Worm (Caenorhabditis elegans) whole organism, young adult: ENCODE results near the gene F23F1.5.
A peak's percentile ranks its signal among the peaks of the same experiment; 100 is the strongest.

Source experiments
- B0035.1 ChIP-seq: sonication (generic microtip); optimal IDR thresholded peaks from 2 replicates; lab custom pipeline; 2016; ENCODE audit warnings: missing genetic modification characterization, mild to moderate bottlenecking, missing compliant biosample characterization, missing genotype, missing genetic modification reagents
- B0336.3 ChIP-seq: fragments of 200-800 bp; sonication (Bioruptor generic); IDR thresholded peaks from 2 replicates; pipeline ENCODE4 v1.3.6; 2022; ENCODE audit warnings: missing genetic modification characterization, missing compliant biosample characterization
- C17E4.6 ChIP-seq: fragments of 200-800 bp; sonication (Bioruptor generic); IDR thresholded peaks from 2 replicates; pipeline ENCODE4 v1.3.6; 2022; ENCODE audit warnings: missing genetic modification reagents, missing genetic modification characterization, missing compliant biosample characterization
- F10E7.11 ChIP-seq: sonication (generic microtip); optimal IDR thresholded peaks from 2 replicates; lab custom pipeline; 2017; ENCODE audit warnings: mild to moderate bottlenecking, missing genetic modification characterization, moderate library complexity, missing compliant biosample characterization
- F22D6.2 ChIP-seq: sonication (generic microtip); optimal IDR thresholded peaks from 2 replicates; lab custom pipeline; 2016; ENCODE audit warnings: mild to moderate bottlenecking, missing genetic modification characterization, missing compliant biosample characterization
- F23B12.7 ChIP-seq: sonication (generic microtip); optimal IDR thresholded peaks from 2 replicates; lab custom pipeline; 2017; ENCODE audit warnings: missing genetic modification characterization, mild to moderate bottlenecking, missing compliant biosample characterization, antibody characterized with exemption, moderate library complexity; ENCODE audit not compliant: insufficient read depth
- F33H1.4 ChIP-seq: fragments of 200-800 bp; sonication (Bioruptor generic); IDR thresholded peaks from 2 replicates; pipeline ENCODE4 v1.3.6; 2022; ENCODE audit warnings: missing genetic modification reagents, missing genetic modification characterization, missing compliant biosample characterization
- F37B4.10 ChIP-seq: fragments of 200-800 bp; sonication (Bioruptor generic); IDR thresholded peaks from 2 replicates; pipeline ENCODE4 v1.3.6; 2022; ENCODE audit warnings: missing genetic modification characterization, missing compliant biosample characterization
- F55B11.4 ChIP-seq: sonication (generic microtip); optimal IDR thresholded peaks from 2 replicates; lab custom pipeline; 2016; ENCODE audit warnings: missing compliant biosample characterization, missing genetic modification characterization, borderline replicate concordance; ENCODE audit not compliant: insufficient read depth
- T07F8.4 ChIP-seq: sonication (generic microtip); optimal IDR thresholded peaks from 2 replicates; lab custom pipeline; 2016; ENCODE audit warnings: mild to moderate bottlenecking, missing genetic modification characterization, moderate library complexity, missing compliant biosample characterization
- Y53F4B.3 ChIP-seq: fragments of 200-800 bp; sonication (Bioruptor generic); IDR thresholded peaks from 2 replicates; pipeline ENCODE4 v1.3.6; 2022; ENCODE audit warnings: missing genetic modification reagents, missing genetic modification characterization, missing compliant biosample characterization
- Y67H2A.10 ChIP-seq: fragments of 200-800 bp; sonication (Bioruptor generic); conservative IDR thresholded peaks from 2 replicates; pipeline ENCODE4 v1.3.6; 2022; ENCODE audit warnings: missing genetic modification reagents, missing genetic modification characterization, missing compliant biosample characterization
- athp-1 ChIP-seq: sonication (generic microtip); optimal IDR thresholded peaks from 2 replicates; lab custom pipeline; 2017; ENCODE audit warnings: mild to moderate bottlenecking, missing genetic modification characterization, missing compliant biosample characterization
- attf-6 ChIP-seq: fragments of 200-800 bp; sonication (Bioruptor generic); IDR thresholded peaks from 2 replicates; pipeline ENCODE4 v1.3.6; 2022; ENCODE audit warnings: missing genetic modification reagents, missing genetic modification characterization, missing compliant biosample characterization
- cebp-2 ChIP-seq: fragments of 200-800 bp; sonication (Bioruptor generic); IDR thresholded peaks from 2 replicates; pipeline ENCODE4 v1.3.6; 2022; ENCODE audit warnings: missing genetic modification characterization, missing compliant biosample characterization
- ceh-27 ChIP-seq: fragments of 200-800 bp; sonication (Bioruptor generic); optimal IDR thresholded peaks from 2 replicates; lab custom pipeline; 2018; ENCODE audit warnings: mild to moderate bottlenecking, missing genetic modification characterization, moderate library complexity, missing compliant biosample characterization
- ceh-91 ChIP-seq: fragments of 200-800 bp; sonication (Bioruptor generic); IDR thresholded peaks from 2 replicates; pipeline ENCODE4 v1.3.6; 2022; ENCODE audit warnings: missing genetic modification reagents, missing genetic modification characterization, missing compliant biosample characterization
- dpff-1 ChIP-seq: sonication (generic microtip); optimal IDR thresholded peaks from 2 replicates; lab custom pipeline; 2017; ENCODE audit warnings: mild to moderate bottlenecking, missing genetic modification characterization, missing compliant biosample characterization
- egl-44 ChIP-seq: fragments of 200-800 bp; sonication (Bioruptor generic); IDR thresholded peaks from 2 replicates; pipeline ENCODE4 v1.3.6; 2022; ENCODE audit warnings: missing genetic modification reagents, missing genetic modification characterization, missing compliant biosample characterization
- gei-17 ChIP-seq: fragments of 200-800 bp; sonication (Bioruptor generic); optimal IDR thresholded peaks from 2 replicates; lab custom pipeline; 2018; ENCODE audit warnings: mild to moderate bottlenecking, missing genetic modification characterization, missing compliant biosample characterization
- hrde-1 ChIP-seq: sonication (generic microtip); optimal IDR thresholded peaks from 2 replicates; lab custom pipeline; 2016; ENCODE audit warnings: missing genetic modification characterization, mild to moderate bottlenecking, missing compliant biosample characterization, moderate library complexity, missing genotype, missing genetic modification reagents, borderline replicate concordance
- hsf-1 ChIP-seq: fragments of 200-800 bp; sonication (Bioruptor generic); IDR thresholded peaks from 2 replicates; pipeline ENCODE4 v1.3.6; 2022; ENCODE audit warnings: missing genetic modification reagents, missing genetic modification characterization, missing compliant biosample characterization
- let-526 ChIP-seq: fragments of 200-800 bp; sonication (Bioruptor generic); IDR thresholded peaks from 2 replicates; pipeline ENCODE4 v1.3.6; 2022; ENCODE audit warnings: missing genetic modification reagents, missing genetic modification characterization, missing compliant biosample characterization
- lin-40 ChIP-seq: sonication (generic microtip); optimal IDR thresholded peaks from 2 replicates; lab custom pipeline; 2016; ENCODE audit warnings: missing genetic modification characterization, mild to moderate bottlenecking, missing compliant biosample characterization, missing genotype, missing genetic modification reagents
- lsl-1 ChIP-seq: fragments of 200-800 bp; sonication (Bioruptor generic); optimal IDR thresholded peaks from 2 replicates; lab custom pipeline; 2018; ENCODE audit warnings: mild to moderate bottlenecking, missing genetic modification characterization, moderate library complexity, missing compliant biosample characterization
- madf-10 ChIP-seq: sonication (generic microtip); optimal IDR thresholded peaks from 2 replicates; lab custom pipeline; 2016; ENCODE audit warnings: mild to moderate bottlenecking, missing genetic modification characterization, missing compliant biosample characterization
- mcd-1 ChIP-seq: fragments of 200-800 bp; sonication (Bioruptor generic); IDR thresholded peaks from 2 replicates; pipeline ENCODE4 v1.3.6; 2022; ENCODE audit warnings: missing genetic modification reagents, missing genetic modification characterization, missing compliant biosample characterization
- nfya-2 ChIP-seq: fragments of 200-800 bp; sonication (Bioruptor generic); IDR thresholded peaks from 2 replicates; pipeline ENCODE4 v1.3.6; 2022; ENCODE audit warnings: missing genetic modification reagents, missing genetic modification characterization, missing compliant biosample characterization
- nhr-80 ChIP-seq: sonication (generic microtip); optimal IDR thresholded peaks from 2 replicates; lab custom pipeline; 2016; ENCODE audit warnings: missing genetic modification characterization, missing compliant biosample characterization
- repo-1 ChIP-seq: sonication (generic microtip); optimal IDR thresholded peaks from 2 replicates; lab custom pipeline; 2017; ENCODE audit warnings: mild to moderate bottlenecking, missing genetic modification characterization, missing compliant biosample characterization
- sdz-38 ChIP-seq: sonication (generic microtip); optimal IDR thresholded peaks from 2 replicates; lab custom pipeline; 2016; ENCODE audit warnings: missing genotype, missing genetic modification characterization, missing compliant biosample characterization
- unc-62 ChIP-seq: fragments of 150-350 bp; optimal IDR thresholded peaks from 2 replicates; lab custom pipeline; 2014; ENCODE audit warnings: missing biosample characterization, missing genetic modification reagents, missing genetic modification characterization
- zim-3 ChIP-seq: sonication (generic microtip); optimal IDR thresholded peaks from 2 replicates; lab custom pipeline; 2017; ENCODE audit warnings: mild to moderate bottlenecking, missing genetic modification characterization, moderate library complexity, missing compliant biosample characterization

F23F1.5 gene

DNA sequence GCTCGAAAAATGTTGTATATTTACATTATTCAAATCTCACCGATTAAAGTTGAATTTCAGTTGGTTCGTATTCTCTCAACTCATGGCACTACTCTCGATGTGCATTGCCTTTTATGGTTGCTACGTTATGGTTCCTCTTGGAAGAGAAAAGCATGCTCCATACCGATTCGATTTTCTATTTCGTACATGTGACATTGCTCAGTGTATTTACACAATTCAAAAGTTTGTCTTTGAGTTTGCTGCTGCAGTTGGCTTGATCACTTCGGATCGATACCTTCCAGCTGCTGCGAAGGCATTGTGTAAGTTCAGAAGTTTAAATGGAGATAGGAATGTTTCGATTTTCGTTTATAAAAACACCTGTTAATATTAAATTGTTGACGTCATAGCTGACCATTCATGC, 23.2 kb downstream of the F23F1.5 start:
- TF ChIP-seq sdz-38 (tag; lab: Kevin White, UChicago): no peak
- TF ChIP-seq unc-62 (GFP tag; lab: Kevin White, UChicago): no peak
- TF ChIP-seq let-526 (GFP tag; lab: Robert Waterston, UW): no peak
- no peak for TF ChIP-seq hrde-1
- TF ChIP-seq zim-3 (tag; lab: Kevin White, UChicago): no peak
- no peak for TF ChIP-seq gei-17 (GFP tag; lab: Kevin White, UChicago)
- TF ChIP-seq egl-44 (GFP tag; lab: Robert Waterston, UW): no peak
- no peak for TF ChIP-seq Y53F4B.3 (GFP tag; lab: Robert Waterston, UW)
- no peak for TF ChIP-seq mcd-1 (GFP tag; lab: Robert Waterston, UW)
- no peak for TF ChIP-seq F10E7.11
- TF ChIP-seq athp-1 (tag; lab: Kevin White, UChicago): no peak
- no peak for TF ChIP-seq madf-10 (tag; lab: Kevin White, UChicago)
- no peak for TF ChIP-seq F37B4.10 (GFP tag; lab: Robert Waterston, UW)
- TF ChIP-seq T07F8.4 (tag; lab: Kevin White, UChicago): no peak
- TF ChIP-seq dpff-1 (tag; lab: Kevin White, UChicago): no peak
- TF ChIP-seq, all 124 proteins: peak for 0

DNA sequence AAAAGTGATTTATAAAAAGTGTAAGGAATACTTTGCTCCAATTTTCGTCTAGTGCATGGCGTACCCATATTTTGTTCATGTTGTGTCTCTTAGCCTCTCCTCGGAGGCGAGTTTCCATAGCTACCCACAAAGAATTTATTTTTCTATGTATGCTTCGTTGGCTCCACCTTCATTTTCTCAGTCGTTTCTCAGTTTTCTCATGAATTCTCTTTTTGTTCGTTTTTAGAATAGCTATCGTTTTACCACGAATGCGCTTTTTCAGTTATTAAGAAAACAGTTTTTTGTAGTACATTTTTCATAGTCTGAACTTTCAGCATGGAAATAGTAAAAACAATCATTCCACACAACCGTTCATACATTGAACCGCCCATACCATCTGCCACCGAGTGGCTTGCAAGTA, 25.0 kb downstream of the F23F1.5 start, which contains the start of gene osta-1:
Gene osta-1, plus strand, starts transcription at position 309 of the 400 bp plus-strand sequence.
- TF ChIP-seq lsl-1: no peak
- TF ChIP-seq ceh-91 (GFP tag; lab: Robert Waterston, UW): no peak
- no peak for TF ChIP-seq lin-40 (tag; lab: Kevin White, UChicago)
- no peak for TF ChIP-seq B0336.3 (GFP tag; lab: Robert Waterston, UW)
- TF ChIP-seq unc-62 (GFP tag; lab: Kevin White, UChicago): no peak

DNA sequence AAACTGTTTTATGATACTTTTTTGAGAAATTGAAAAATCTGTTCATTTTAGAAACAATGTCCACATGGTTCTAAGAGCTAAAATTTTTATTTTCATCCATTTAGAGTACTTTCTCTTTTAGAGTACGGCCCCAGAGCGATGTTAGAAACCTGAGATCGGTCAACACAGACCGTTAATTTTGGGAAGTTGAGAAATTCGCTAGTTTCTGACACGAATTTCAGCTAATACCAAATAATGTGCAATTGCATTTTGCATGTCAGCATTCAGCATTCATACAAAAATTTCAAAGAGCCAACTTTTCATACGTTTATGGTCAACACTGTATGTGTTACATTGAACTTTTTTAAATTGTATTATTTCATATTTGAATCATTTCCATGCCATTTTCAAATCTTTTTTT, 26.6 kb downstream of the F23F1.5 start:
- no peak for TF ChIP-seq ceh-27 (GFP tag; lab: Kevin White, UChicago)
- TF ChIP-seq F33H1.4 (GFP tag; lab: Robert Waterston, UW): no peak
- TF ChIP-seq F22D6.2 (tag; lab: Kevin White, UChicago): no peak
- TF ChIP-seq Y67H2A.10: no peak
- no peak for TF ChIP-seq F55B11.4 (tag; lab: Kevin White, UChicago)
- no peak for TF ChIP-seq hsf-1 (GFP tag; lab: Robert Waterston, UW)
- no peak for TF ChIP-seq lsl-1
- TF ChIP-seq B0035.1 (tag; lab: Kevin White, UChicago): no peak
- TF ChIP-seq attf-6 (GFP tag; lab: Robert Waterston, UW): no peak
- no peak for TF ChIP-seq C17E4.6 (GFP tag; lab: Robert Waterston, UW)
- TF ChIP-seq cebp-2: no peak
- TF ChIP-seq F10E7.11: no peak
- no peak for TF ChIP-seq F23B12.7 (tag; lab: Kevin White, UChicago)
- no peak for TF ChIP-seq nfya-2 (GFP tag; lab: Robert Waterston, UW)
- TF ChIP-seq repo-1: no peak

DNA sequence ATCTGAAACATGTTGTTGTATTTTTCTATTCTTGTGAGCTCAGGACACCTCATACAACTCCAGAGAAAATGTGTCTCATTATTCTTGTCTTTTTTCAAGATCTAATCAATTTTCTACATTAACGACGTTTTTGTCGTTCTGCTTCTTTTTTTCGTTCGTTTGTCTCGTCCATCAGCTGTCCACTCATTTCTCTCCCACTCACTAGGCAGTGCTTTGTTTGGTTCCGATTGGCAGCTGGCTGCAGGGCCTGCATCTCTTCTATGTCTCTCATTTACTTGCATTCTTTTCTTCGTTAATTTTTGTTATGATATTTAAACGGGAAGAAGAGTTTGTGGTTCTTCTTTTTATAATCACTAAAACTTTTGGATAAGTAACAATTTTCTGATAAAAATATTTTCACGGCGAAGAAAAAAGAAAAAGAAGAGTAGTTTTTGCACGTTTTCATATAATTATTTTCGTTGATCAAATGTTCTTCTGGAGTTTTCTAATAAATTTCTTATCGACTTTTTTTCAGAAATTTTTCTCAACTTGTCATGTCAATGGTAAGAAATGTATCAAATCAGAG, 30.0 kb downstream of the F23F1.5 start, which contains the start of gene 2L52.1:
Gene 2L52.1, plus strand, starts transcription at position 515 of the 565 bp plus-strand sequence.
- TF ChIP-seq nhr-80 (peak; percentile 28), mcd-1 (GFP tag; lab: Robert Waterston, UW) (no peak)
